Worm (Caenorhabditis elegans): ENCODE results near the gene M04D8.8.
A peak's percentile ranks its signal among the peaks of the same experiment; 100 is the strongest.

Gene M04D8.8

ce11 chrIII:10033881-10034280 is at the start of gene M04D8.8:
Gene M04D8.8 (plus strand): TSS chrIII:10034181.
- TF ChIP-seq nhr-43 (tag; optimal IDR thresholded peaks at IDR 0.05; ENCODE audit: poor library complexity, severe bottlenecking) = no peak
- TF ChIP-seq lsy-12 (tag; optimal IDR thresholded peaks at IDR 0.05) = no peak
- TF ChIP-seq mml-1 (tag; optimal IDR thresholded peaks at IDR 0.05) = no peak
- TF ChIP-seq elt-3 (tag; optimal IDR thresholded peaks at IDR 0.05) = no peak
- TF ChIP-seq nfya-1 (tag; optimal IDR thresholded peaks at IDR 0.05; ENCODE audit: insufficient read depth) = no peak
- TF ChIP-seq elt-2 (tag; optimal IDR thresholded peaks at IDR 0.05) = no peak
- TF ChIP-seq fos-1 (tag; optimal IDR thresholded peaks at IDR 0.05) = no peak
- no peak for TF ChIP-seq nhr-25 (tag; optimal IDR thresholded peaks at IDR 0.05)
- TF ChIP-seq ama-1 (optimal IDR thresholded peaks at IDR 0.05) = no peak
- no peak for TF ChIP-seq aly-2 (tag; optimal IDR thresholded peaks at IDR 0.05)

- TF ChIP-seq fos-1 (tag; optimal IDR thresholded peaks at IDR 0.05) = no peak
- no peak for TF ChIP-seq unc-39 (tag; optimal IDR thresholded peaks at IDR 0.05)
- TF ChIP-seq lsy-12 (tag; optimal IDR thresholded peaks at IDR 0.05) = no peak
- TF ChIP-seq nhr-11 (tag; optimal IDR thresholded peaks at IDR 0.05) = no peak
- TF ChIP-seq nhr-43 (tag; optimal IDR thresholded peaks at IDR 0.05; ENCODE audit: poor library complexity, severe bottlenecking) = no peak
- TF ChIP-seq nhr-28 (tag; optimal IDR thresholded peaks at IDR 0.05) = no peak
- TF ChIP-seq ama-1 (optimal IDR thresholded peaks at IDR 0.05) = no peak
- no peak for TF ChIP-seq pha-4 (tag; optimal IDR thresholded peaks at IDR 0.05)
- no peak for TF ChIP-seq eor-1 (tag; optimal IDR thresholded peaks at IDR 0.05)
- TF ChIP-seq sea-2 (GFP tag; optimal IDR thresholded peaks at IDR 0.05) = no peak
- no peak for TF ChIP-seq fkh-10 (GFP tag; optimal IDR thresholded peaks at IDR 0.05)
- TF ChIP-seq elt-3 (tag; optimal IDR thresholded peaks at IDR 0.05) = no peak
- TF ChIP-seq snpc-4 (tag; optimal IDR thresholded peaks at IDR 0.05) = no peak
- no peak for TF ChIP-seq zag-1 (tag; optimal IDR thresholded peaks at IDR 0.05)
- TF ChIP-seq nhr-23 (tag; optimal IDR thresholded peaks at IDR 0.05) = no peak
- no peak for TF ChIP-seq elt-1 (tag; optimal IDR thresholded peaks at IDR 0.05)
- no peak for TF ChIP-seq hmg-11 (tag; optimal IDR thresholded peaks at IDR 0.05)
- TF ChIP-seq pqm-1 (tag; optimal IDR thresholded peaks at IDR 0.05) = no peak
These were observed 49.4 kb upstream of the M04D8.8 start for ce11 chrIII:9984604-9985003.

ce11 chrIII:9985542-9985941 is 48.4 kb upstream of the M04D8.8 start:
- TF ChIP-seq egl-27 (tag; optimal IDR thresholded peaks at IDR 0.05) (no peak), elt-3 (tag; optimal IDR thresholded peaks at IDR 0.05) (no peak), eor-1 (tag; optimal IDR thresholded peaks at IDR 0.05) (no peak), nhr-77 (tag; optimal IDR thresholded peaks at IDR 0.05) (no peak), tbx-2 (tag; optimal IDR thresholded peaks at IDR 0.05) (no peak), lsy-12 (tag; optimal IDR thresholded peaks at IDR 0.05) (no peak), nhr-237 (tag; optimal IDR thresholded peaks at IDR 0.05) (no peak), aly-2 (tag; optimal IDR thresholded peaks at IDR 0.05) (no peak), hmg-11 (tag; optimal IDR thresholded peaks at IDR 0.05) (no peak), zag-1 (tag; optimal IDR thresholded peaks at IDR 0.05) (no peak), ceh-28 (tag; optimal IDR thresholded peaks at IDR 0.05) (no peak), unc-62 (GFP tag; optimal IDR thresholded peaks at IDR 0.05) (no peak), lin-39 (tag; optimal IDR thresholded peaks at IDR 0.05) (no peak), fkh-10 (GFP tag; optimal IDR thresholded peaks at IDR 0.05) (no peak)

ce11 chrIII:9986827-9987429 is 47.1 kb upstream of the M04D8.8 start, which contains the start of gene C05B5.12:
Gene C05B5.12 (plus strand): TSS chrIII:9987379.
- TF ChIP-seq lin-39 (tag; optimal IDR thresholded peaks at IDR 0.05) = peak; percentile 5
- TF ChIP-seq egl-5 (tag; optimal IDR thresholded peaks at IDR 0.05) = peak; percentile 38
- no peak for TF ChIP-seq ztf-11 (tag; optimal IDR thresholded peaks at IDR 0.05)

ce11 chrIII:9988352-9988751 is 45.6 kb upstream of the M04D8.8 start, which contains the start of gene C05B5.1:
Gene C05B5.1 (minus strand): TSS chrIII:9988452.
- TF ChIP-seq lin-15B (tag; optimal IDR thresholded peaks at IDR 0.05) (no peak), hmg-11 (tag; optimal IDR thresholded peaks at IDR 0.05) (no peak)
